Fruit fly (Drosophila melanogaster): ENCODE results near the gene Tengl2.
A peak's percentile ranks its signal among the peaks of the same experiment; 100 is the strongest.

Tengl2 gene

dm6 chr2L:2195328-2195727 lies 43.9 kb downstream of the Tengl2 start:
- no peak for TF ChIP-seq dmrt93B (GFP tag; optimal IDR thresholded peaks at IDR 0.05)
- no peak for TF ChIP-seq foxo (GFP tag; optimal IDR thresholded peaks at IDR 0.05)
- no peak for TF ChIP-seq br (GFP tag; optimal IDR thresholded peaks at IDR 0.05)
- TF ChIP-seq Vsx2 (GFP tag; optimal IDR thresholded peaks at IDR 0.05; ENCODE audit: partially characterized antibody), result no peak
- no peak for TF ChIP-seq CG32264 (GFP tag; optimal IDR thresholded peaks at IDR 0.05)
- no peak for TF ChIP-seq Hr78 (GFP tag; optimal IDR thresholded peaks at IDR 0.05)
- no peak for TF ChIP-seq dl (GFP tag; optimal IDR thresholded peaks at IDR 0.05; ENCODE audit: insufficient read depth in 1 of 2, partially characterized antibody in 2 of 2)
- no peak for TF ChIP-seq Abd-B (GFP tag; optimal IDR thresholded peaks at IDR 0.05)
- no peak for TF ChIP-seq Mio (GFP tag; optimal IDR thresholded peaks at IDR 0.05)
- TF ChIP-seq woc (GFP tag; optimal IDR thresholded peaks at IDR 0.05), result no peak
- TF ChIP-seq pan (optimal IDR thresholded peaks at IDR 0.05), result no peak
- no peak for TF ChIP-seq Sp1 (GFP tag; optimal IDR thresholded peaks at IDR 0.05)
- TF ChIP-seq dsf (GFP tag; optimal IDR thresholded peaks at IDR 0.05; ENCODE audit: borderline replicate concordance), result no peak

dm6 chr2L:2194305-2194828 lies 44.8 kb downstream of the Tengl2 start:
- TF ChIP-seq dsf (GFP tag; optimal IDR thresholded peaks at IDR 0.05; ENCODE audit: borderline replicate concordance) (no peak), woc (GFP tag; optimal IDR thresholded peaks at IDR 0.05) (no peak), Abd-B (GFP tag; optimal IDR thresholded peaks at IDR 0.05) (no peak), Rel (GFP tag; optimal IDR thresholded peaks at IDR 0.05) (no peak), Rel (tag; optimal IDR thresholded peaks at IDR 0.05) (peak; percentile 30), Vsx2 (GFP tag; optimal IDR thresholded peaks at IDR 0.05; ENCODE audit: partially characterized antibody) (peak; percentile 32), Dif (GFP tag; optimal IDR thresholded peaks at IDR 0.05; ENCODE audit: partially characterized antibody) (peak; percentile 67), h (GFP tag; optimal IDR thresholded peaks at IDR 0.05) (peak; percentile 2), sv (GFP tag; optimal IDR thresholded peaks at IDR 0.05) (no peak), Hnf4 (GFP tag; optimal IDR thresholded peaks at IDR 0.05) (no peak), Hr83 (GFP tag; optimal IDR thresholded peaks at IDR 0.05; ENCODE audit: poor library complexity, severe bottlenecking) (no peak), sage (GFP tag; optimal IDR thresholded peaks at IDR 0.05) (peak; percentile 4)

- TF ChIP-seq CG9705 (GFP tag; optimal IDR thresholded peaks at IDR 0.05) (peak; percentile 32), Abd-B (GFP tag; optimal IDR thresholded peaks at IDR 0.05) (no peak), HLH106 (tag; optimal IDR thresholded peaks at IDR 0.05) (peak; percentile 55), psq (GFP tag; optimal IDR thresholded peaks at IDR 0.05) (peak; percentile 13), OdsH (GFP tag; optimal IDR thresholded peaks at IDR 0.05) (peak; percentile 46), ey (GFP tag; optimal IDR thresholded peaks at IDR 0.05) (no peak), dsf (GFP tag; optimal IDR thresholded peaks at IDR 0.05; ENCODE audit: borderline replicate concordance) (no peak), dmrt93B (GFP tag; optimal IDR thresholded peaks at IDR 0.05) (peak; percentile 18), Hnf4 (GFP tag; optimal IDR thresholded peaks at IDR 0.05) (no peak), pan (optimal IDR thresholded peaks at IDR 0.05) (no peak), N (GFP tag; optimal IDR thresholded peaks at IDR 0.05) (no peak), jim (GFP tag; optimal IDR thresholded peaks at IDR 0.05) (no peak), fru (GFP tag; optimal IDR thresholded peaks at IDR 0.05) (peak; percentile 23), dl (GFP tag; optimal IDR thresholded peaks at IDR 0.05; ENCODE audit: insufficient read depth in 1 of 2, partially characterized antibody in 2 of 2) (peak; percentile 40 to 86), Dfd (GFP tag; optimal IDR thresholded peaks at IDR 0.05) (no peak), rgr (GFP tag; optimal IDR thresholded peaks at IDR 0.05) (peak; percentile 44), Vsx2 (GFP tag; optimal IDR thresholded peaks at IDR 0.05; ENCODE audit: partially characterized antibody) (peak; percentile 94), br (GFP tag; optimal IDR thresholded peaks at IDR 0.05) (peak; percentile 9), lola (GFP tag; optimal IDR thresholded peaks at IDR 0.05) (no peak), Hr83 (GFP tag; optimal IDR thresholded peaks at IDR 0.05; ENCODE audit: poor library complexity, severe bottlenecking) (peak; percentile 55), sv (GFP tag; optimal IDR thresholded peaks at IDR 0.05) (no peak), Dif (GFP tag; optimal IDR thresholded peaks at IDR 0.05; ENCODE audit: partially characterized antibody) (peak; percentile 90), sage (GFP tag; optimal IDR thresholded peaks at IDR 0.05) (no peak), GATAd (GFP tag; optimal IDR thresholded peaks at IDR 0.05) (no peak), CrebA (GFP tag; optimal IDR thresholded peaks at IDR 0.05; ENCODE audit: borderline replicate concordance) (peak; percentile 76), foxo (GFP tag; optimal IDR thresholded peaks at IDR 0.05) (peak; percentile 1 to 13), woc (GFP tag; optimal IDR thresholded peaks at IDR 0.05) (no peak), usp (GFP tag; optimal IDR thresholded peaks at IDR 0.05) (no peak), Sp1 (GFP tag; optimal IDR thresholded peaks at IDR 0.05) (peak; percentile 51), Jra (GFP tag; optimal IDR thresholded peaks at IDR 0.05) (no peak), h (GFP tag; optimal IDR thresholded peaks at IDR 0.05) (peak; percentile 83), CG32264 (GFP tag; optimal IDR thresholded peaks at IDR 0.05) (no peak), Rel (GFP tag; optimal IDR thresholded peaks at IDR 0.05) (no peak), Rel (tag; optimal IDR thresholded peaks at IDR 0.05) (peak; percentile 95), Myc (optimal IDR thresholded peaks at IDR 0.05) (peak; percentile 44)
Observed at dm6 chr2L:2193357-2193780, 45.8 kb downstream of the Tengl2 start.

All from whole organism, wandering third instar larva.